Worm (Caenorhabditis elegans) whole organism, L4 larva: ENCODE data around the gene nsph-1.1.

Source experiments
- F26F4.8 ChIP-seq: fragments of 200-800 bp; sonication (Bioruptor generic); conservative IDR thresholded peaks from 2 replicates; pipeline ENCODE4 v1.3.6; 2022; ENCODE audit warnings: missing genetic modification characterization, missing compliant biosample characterization
- F37D6.2 ChIP-seq: sonication (generic microtip); optimal IDR thresholded peaks from 2 replicates; lab custom pipeline; 2016; ENCODE audit warnings: mild to moderate bottlenecking, missing genetic modification characterization, missing compliant biosample characterization
- F49E8.2 ChIP-seq: sonication (generic microtip); optimal IDR thresholded peaks from 2 replicates; lab custom pipeline; 2016; ENCODE audit warnings: missing compliant biosample characterization, mild to moderate bottlenecking, missing genetic modification characterization, borderline replicate concordance
- R02D3.7 ChIP-seq: fragments of 150-350 bp; sonication (generic microtip); optimal IDR thresholded peaks from 3 replicates; lab custom pipeline; 2014; ENCODE audit warnings: missing biosample characterization, missing genetic modification characterization
- T26A8.4 ChIP-seq: fragments of 200-800 bp; sonication (Bioruptor generic); IDR thresholded peaks from 2 replicates; pipeline ENCODE4 v1.3.6; 2022; ENCODE audit warnings: missing genetic modification characterization, missing compliant biosample characterization
- Y105C5A.15 ChIP-seq: fragments of 200-800 bp; sonication (Bioruptor generic); IDR thresholded peaks from 2 replicates; pipeline ENCODE4 v1.3.6; 2022; ENCODE audit warnings: missing genetic modification characterization, missing compliant biosample characterization
- ZK337.2 ChIP-seq: fragments of 200-800 bp; sonication (Bioruptor generic); IDR thresholded peaks from 2 replicates; pipeline ENCODE4 v1.3.6; 2022; ENCODE audit warnings: missing genetic modification reagents, missing genetic modification characterization, missing compliant biosample characterization
- ZK546.5 ChIP-seq, 2 experiments: sonication (generic microtip); optimal IDR thresholded peaks; 2 replicates each; lab custom pipeline; 2017; ENCODE audit warnings: missing biosample characterization in 2 of 2, missing genetic modification characterization in 2 of 2
- aha-1 ChIP-seq: fragments of 150-350 bp; peaks from one replicate; lab custom pipeline; 2014; ENCODE audit warnings: missing biosample characterization, missing genetic modification characterization
- ama-1 ChIP-seq: fragments of 150-350 bp; optimal IDR thresholded peaks from 2 replicates; lab custom pipeline; 2014; ENCODE audit warnings: inconsistent platforms, mixed read lengths
- ceh-20 ChIP-seq: fragments of 200-800 bp; sonication (Bioruptor generic); IDR thresholded peaks from 2 replicates; pipeline ENCODE4 v1.3.6; 2022; ENCODE audit warnings: missing genetic modification reagents, missing genetic modification characterization, missing compliant biosample characterization
- ceh-28 ChIP-seq: fragments of 150-350 bp; optimal IDR thresholded peaks from 2 replicates; lab custom pipeline; 2014; ENCODE audit warnings: missing biosample characterization, missing genetic modification reagents, missing genetic modification characterization
- ceh-32 ChIP-seq: sonication (generic microtip); optimal IDR thresholded peaks from 2 replicates; lab custom pipeline; 2016; ENCODE audit warnings: mild to moderate bottlenecking, missing genetic modification characterization, missing compliant biosample characterization; ENCODE audit not compliant: poor library complexity
- ceh-44 ChIP-seq: fragments of 200-800 bp; sonication (Bioruptor generic); IDR thresholded peaks from 2 replicates; pipeline ENCODE4 v1.3.6; 2022; ENCODE audit warnings: missing genetic modification reagents, missing genetic modification characterization, missing compliant biosample characterization
- ceh-62 ChIP-seq: sonication (generic microtip); optimal IDR thresholded peaks from 2 replicates; lab custom pipeline; 2017; ENCODE audit warnings: missing biosample characterization, missing genetic modification characterization
- ceh-82 ChIP-seq: sonication (generic microtip); optimal IDR thresholded peaks from 2 replicates; lab custom pipeline; 2017; ENCODE audit warnings: missing biosample characterization, missing genetic modification characterization
- ces-1 ChIP-seq: fragments of 150-350 bp; sonication (generic microtip); optimal IDR thresholded peaks from 4 replicates; lab custom pipeline; 2014; ENCODE audit warnings: missing biosample characterization, missing genetic modification reagents, missing genetic modification characterization
- ctbp-1 ChIP-seq: fragments of 200-800 bp; sonication (Bioruptor generic); IDR thresholded peaks from 2 replicates; pipeline ENCODE4 v1.3.6; 2022; ENCODE audit warnings: missing genetic modification reagents, missing genetic modification characterization, missing compliant biosample characterization
- daf-19 ChIP-seq: fragments of 200-800 bp; sonication (Bioruptor generic); conservative IDR thresholded peaks from 2 replicates; pipeline ENCODE4 v1.3.6; 2022; ENCODE audit warnings: missing genetic modification characterization, missing compliant biosample characterization
- dmd-9 ChIP-seq: fragments of 200-800 bp; sonication (Bioruptor generic); IDR thresholded peaks from 2 replicates; pipeline ENCODE4 v1.3.6; 2022; ENCODE audit warnings: missing genetic modification reagents, missing genetic modification characterization, missing compliant biosample characterization
- dpl-1 ChIP-seq: fragments of 150-350 bp; optimal IDR thresholded peaks from 2 replicates; lab custom pipeline; 2014; ENCODE audit warnings: missing biosample characterization, missing genetic modification reagents, missing genetic modification characterization
- duxl-1 ChIP-seq: sonication (generic microtip); optimal IDR thresholded peaks from 2 replicates; lab custom pipeline; 2016; ENCODE audit warnings: mild to moderate bottlenecking, missing genetic modification characterization, moderate library complexity, missing compliant biosample characterization; ENCODE audit not compliant: poor library complexity
- egl-27 ChIP-seq: sonication (generic microtip); optimal IDR thresholded peaks from 3 replicates; lab custom pipeline; 2017; ENCODE audit warnings: missing biosample characterization, missing genetic modification reagents, missing genetic modification characterization
- hlh-30 ChIP-seq: sonication (generic microtip); optimal IDR thresholded peaks from 2 replicates; lab custom pipeline; 2017; ENCODE audit warnings: antibody characterized with exemption, mild to moderate bottlenecking, missing genetic modification characterization, missing compliant biosample characterization; ENCODE audit not compliant: insufficient read depth
- lim-7 ChIP-seq: fragments of 200-800 bp; sonication (Bioruptor generic); IDR thresholded peaks from 2 replicates; pipeline ENCODE4 v1.3.6; 2022; ENCODE audit warnings: missing genetic modification characterization, missing compliant biosample characterization
- lin-13 ChIP-seq: fragments of 150-350 bp; optimal IDR thresholded peaks from 2 replicates; lab custom pipeline; 2014; ENCODE audit warnings: missing biosample characterization, missing genetic modification reagents, missing genetic modification characterization
- lin-29 ChIP-seq: fragments of 200-800 bp; sonication (Bioruptor generic); IDR thresholded peaks from 2 replicates; pipeline ENCODE4 v1.3.6; 2022; ENCODE audit warnings: missing genetic modification reagents, missing genetic modification characterization, missing compliant biosample characterization
- lin-39 ChIP-seq: fragments of 150-350 bp; optimal IDR thresholded peaks from 2 replicates; lab custom pipeline; 2014; ENCODE audit warnings: missing biosample characterization, missing genetic modification reagents, missing genetic modification characterization
- lir-3 ChIP-seq: sonication (generic microtip); optimal IDR thresholded peaks from 2 replicates; lab custom pipeline; 2016; ENCODE audit warnings: mild to moderate bottlenecking, missing genetic modification characterization, missing compliant biosample characterization
- lsy-2 ChIP-seq, 2 experiments: fragments of 150-350 bp in 1 of 2; sonication (generic microtip) in 1 of 2; optimal IDR thresholded peaks; 2 replicates each; lab custom pipeline; 2014 to 2017; ENCODE audit warnings: missing biosample characterization in 2 of 2, missing genetic modification characterization in 2 of 2
- madf-9 ChIP-seq: fragments of 200-800 bp; sonication (Bioruptor generic); conservative IDR thresholded peaks from 2 replicates; pipeline ENCODE4 v1.3.6; 2022; ENCODE audit warnings: missing genetic modification reagents, missing genetic modification characterization, missing compliant biosample characterization
- mdl-1 ChIP-seq, 2 experiments: fragments of 150-350 bp in 1 of 2; sonication (generic microtip) in 1 of 2; optimal IDR thresholded peaks; 2 replicates each; lab custom pipeline; 2014 to 2017; ENCODE audit warnings: missing biosample characterization in 2 of 2, missing genetic modification characterization in 2 of 2
- mdt-29 ChIP-seq: fragments of 200-800 bp; sonication (Bioruptor generic); IDR thresholded peaks from 2 replicates; pipeline ENCODE4 v1.3.6; 2022; ENCODE audit warnings: missing genetic modification reagents, missing genetic modification characterization, missing compliant biosample characterization
- mep-1 ChIP-seq: fragments of 150-350 bp; sonication (generic microtip); optimal IDR thresholded peaks from 3 replicates; lab custom pipeline; 2014; ENCODE audit warnings: missing biosample characterization, missing genetic modification characterization
- mes-2 ChIP-seq: sonication (generic microtip); optimal IDR thresholded peaks from 2 replicates; lab custom pipeline; 2016; ENCODE audit warnings: missing genotype, mild to moderate bottlenecking, missing genetic modification characterization, missing compliant biosample characterization; ENCODE audit not compliant: poor library complexity, severe bottlenecking
- nhr-11 ChIP-seq: fragments of 150-350 bp; optimal IDR thresholded peaks from 2 replicates; lab custom pipeline; 2014; ENCODE audit warnings: missing biosample characterization, missing genetic modification characterization
- nhr-111 ChIP-seq: fragments of 200-800 bp; sonication (Bioruptor generic); optimal IDR thresholded peaks from 2 replicates; lab custom pipeline; 2018; ENCODE audit warnings: mild to moderate bottlenecking, missing genetic modification characterization, missing compliant biosample characterization
- nhr-237 ChIP-seq: sonication (generic microtip); optimal IDR thresholded peaks from 2 replicates; lab custom pipeline; 2017; ENCODE audit warnings: missing biosample characterization, missing genetic modification characterization
- nhr-41 ChIP-seq: fragments of 200-800 bp; sonication (Bioruptor generic); IDR thresholded peaks from 2 replicates; pipeline ENCODE4 v1.3.6; 2022; ENCODE audit warnings: missing genetic modification reagents, missing genetic modification characterization, missing compliant biosample characterization
- nhr-42 ChIP-seq: fragments of 200-800 bp; sonication (Bioruptor generic); IDR thresholded peaks from 2 replicates; pipeline ENCODE4 v1.3.6; 2022; ENCODE audit warnings: missing genetic modification characterization, missing compliant biosample characterization
- nhr-48 ChIP-seq: sonication (generic microtip); optimal IDR thresholded peaks from 2 replicates; lab custom pipeline; 2016; ENCODE audit warnings: mild to moderate bottlenecking, missing genetic modification characterization, missing compliant biosample characterization
- nhr-6 ChIP-seq: fragments of 150-350 bp; optimal IDR thresholded peaks from 2 replicates; lab custom pipeline; 2014; ENCODE audit warnings: missing biosample characterization, missing genetic modification characterization
- nhr-76 ChIP-seq: fragments of 150-350 bp; optimal IDR thresholded peaks from 2 replicates; lab custom pipeline; 2014; ENCODE audit warnings: missing biosample characterization, missing genetic modification characterization
- sdz-12 ChIP-seq: fragments of 200-800 bp; sonication (Bioruptor generic); optimal IDR thresholded peaks from 2 replicates; lab custom pipeline; 2018; ENCODE audit warnings: mild to moderate bottlenecking, missing genetic modification characterization, missing compliant biosample characterization
- snpc-1.2 ChIP-seq: fragments of 200-800 bp; sonication (Bioruptor generic); IDR thresholded peaks from 2 replicates; pipeline ENCODE4 v1.3.6; 2022; ENCODE audit warnings: missing genetic modification reagents, missing genetic modification characterization, missing compliant biosample characterization
- snpc-4 ChIP-seq: fragments of 150-350 bp; optimal IDR thresholded peaks from 2 replicates; lab custom pipeline; 2014; ENCODE audit warnings: missing biosample characterization, missing genetic modification characterization
- spr-3 ChIP-seq: fragments of 200-800 bp; sonication (Bioruptor generic); optimal IDR thresholded peaks from 2 replicates; lab custom pipeline; 2018; ENCODE audit warnings: mild to moderate bottlenecking, missing genetic modification characterization, missing compliant biosample characterization
- unc-130 ChIP-seq: sonication (generic microtip); optimal IDR thresholded peaks from 2 replicates; lab custom pipeline; 2016; ENCODE audit warnings: missing genetic modification reagents, missing genetic modification characterization, missing compliant biosample characterization
- unc-39 ChIP-seq: sonication (generic microtip); optimal IDR thresholded peaks from 2 replicates; lab custom pipeline; 2017; ENCODE audit warnings: missing biosample characterization, missing genetic modification characterization
- ztf-11 ChIP-seq: fragments of 150-350 bp; optimal IDR thresholded peaks from 2 replicates; lab custom pipeline; 2014; ENCODE audit warnings: missing biosample characterization, missing genetic modification characterization
- ztf-7 ChIP-seq: fragments of 150-350 bp; optimal IDR thresholded peaks from 2 replicates; lab custom pipeline; 2014; ENCODE audit warnings: missing biosample characterization, missing genetic modification characterization

Gene nsph-1.1

DNA sequence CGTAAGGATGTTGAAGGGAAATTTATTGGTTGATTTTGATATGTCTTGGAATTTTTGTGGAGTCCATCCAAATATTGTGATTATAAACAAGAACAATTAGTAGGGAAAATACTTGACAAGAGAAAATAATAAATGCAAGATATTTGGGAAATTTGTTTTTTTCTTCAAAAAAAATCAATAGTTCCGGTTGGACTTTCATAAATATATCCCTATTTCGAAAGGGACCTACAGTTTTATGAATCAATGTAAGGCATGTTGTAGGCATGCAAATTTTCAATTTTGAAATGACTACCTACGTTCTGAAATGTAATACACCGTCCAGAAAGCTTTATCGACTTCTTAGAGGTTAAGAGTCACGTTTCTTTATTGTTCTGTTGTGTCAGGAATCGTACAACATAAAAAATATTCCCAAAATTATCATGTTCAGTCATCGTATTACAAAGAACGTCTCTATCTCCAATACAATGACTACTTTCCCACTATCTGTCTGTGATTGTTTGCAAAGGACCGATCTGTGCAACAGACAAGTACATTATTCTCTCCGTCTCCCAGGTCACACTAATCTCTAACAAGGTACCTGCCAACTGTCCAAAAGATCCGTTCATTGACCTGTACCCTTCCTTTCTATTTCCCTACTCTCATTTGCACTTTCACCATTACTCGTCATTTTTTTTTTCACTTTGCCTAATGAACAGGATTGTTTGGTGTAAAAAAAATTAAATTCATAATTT lies 23.4 kb downstream of the nsph-1.1 start, which contains the start of gene F07H5.13 (continued):
- TF ChIP-seq nhr-42 (peak; percentile 40; the same call in 1 of the 2 replicates), lin-39 (tag; lab: Kevin White, UChicago) (no peak), T26A8.4 (GFP tag; lab: Robert Waterston, UW) (peak; percentile 89), mep-1 (tag; lab: Kevin White, UChicago) (peak; percentile 83), Y105C5A.15 (GFP tag; lab: Robert Waterston, UW) (no peak), lir-3 (no peak), lim-7 (GFP tag; lab: Robert Waterston, UW) (no peak), ama-1 (lab: Kevin White, UChicago) (peak; percentile 16), R02D3.7 (tag; lab: Kevin White, UChicago) (no peak), F26F4.8 (GFP tag; lab: Robert Waterston, UW) (no peak), ctbp-1 (GFP tag; lab: Robert Waterston, UW) (peak; percentile 27; the same call in 1 of the 2 replicates), nhr-48 (tag; lab: Kevin White, UChicago) (peak; percentile 39), ztf-11 (tag; lab: Kevin White, UChicago) (no peak), mdl-1 (tag; optimal IDR thresholded peaks at IDR 0.05; lab: Kevin White, UChicago) (no peak), ceh-28 (tag; lab: Kevin White, UChicago) (no peak), nhr-6 (tag; lab: Kevin White, UChicago) (peak; percentile 35), lin-13 (GFP tag; lab: Kevin White, UChicago) (peak; percentile 48), aha-1 (tag; lab: Kevin White, UChicago) (no peak), snpc-4 (tag; lab: Kevin White, UChicago) (no peak), nhr-11 (tag; lab: Kevin White, UChicago) (peak; percentile 35), unc-39 (tag; lab: Kevin White, UChicago) (no peak), mes-2 (tag; lab: Kevin White, UChicago) (peak; percentile 37), nhr-41 (GFP tag; lab: Robert Waterston, UW) (no peak), F37D6.2 (tag; lab: Kevin White, UChicago) (no peak), duxl-1 (tag; lab: Kevin White, UChicago) (peak; percentile 30), lin-29 (GFP tag; lab: Robert Waterston, UW) (no peak), ceh-62 (tag; lab: Kevin White, UChicago) (no peak), ceh-44 (no peak), ces-1 (GFP tag; lab: Kevin White, UChicago) (no peak), ceh-82 (tag; lab: Kevin White, UChicago) (no peak), spr-3 (GFP tag; lab: Kevin White, UChicago) (peak; percentile 6), dpl-1 (no peak), lsy-2 (tag; optimal IDR thresholded peaks at IDR 0.05; lab: Kevin White, UChicago) (peak; percentile 20 to 80), dmd-9 (no peak), ceh-20 (GFP tag; lab: Robert Waterston, UW) (0 out of 2 replicates have a peak, but pooled peaks have one; percentile 33), ceh-32 (no peak), unc-130 (GFP tag; lab: Kevin White, UChicago) (no peak), madf-9 (GFP tag; lab: Robert Waterston, UW) (no peak), F49E8.2 (tag; lab: Kevin White, UChicago) (no peak), nhr-76 (tag; lab: Kevin White, UChicago) (no peak), nhr-111 (GFP tag; lab: Kevin White, UChicago) (no peak), ztf-7 (tag; lab: Kevin White, UChicago) (no peak), hlh-30 (tag; lab: Kevin White, UChicago) (no peak), snpc-1.2 (GFP tag; lab: Robert Waterston, UW) (0 out of 2 replicates have a peak, but pooled peaks have one; percentile 9), daf-19 (GFP tag; lab: Robert Waterston, UW) (no peak), ZK546.5 (tag; optimal IDR thresholded peaks at IDR 0.05; lab: Kevin White, UChicago) (no peak), ZK337.2 (no peak), sdz-12 (GFP tag; lab: Kevin White, UChicago) (peak; percentile 37), nhr-237 (no peak), mdt-29 (no peak), egl-27 (tag; lab: Kevin White, UChicago) (no peak)
